Worm (Caenorhabditis elegans) whole organism, L1 larva: ENCODE data around the gene Y37E11B.2.
"Not testable (repeated sequence)": the region's sequence is repeated elsewhere in the genome, so short reads cannot be mapped to it uniquely, and the experiment has no call there.

Experiments
- C04F5.9 ChIP-seq: sonication (generic microtip); optimal IDR thresholded peaks from 2 replicates; lab custom pipeline; 2016; ENCODE audit warnings: missing genetic modification characterization, missing compliant biosample characterization
- C16A3.4 ChIP-seq: fragments of 150-350 bp; optimal IDR thresholded peaks from 2 replicates; lab custom pipeline; 2014; ENCODE audit warnings: missing biosample characterization, missing genetic modification characterization
- C34B4.2 ChIP-seq: sonication (generic microtip); optimal IDR thresholded peaks from 2 replicates; lab custom pipeline; 2017; ENCODE audit warnings: mild to moderate bottlenecking, missing genetic modification characterization, missing compliant biosample characterization
- F16B12.6 ChIP-seq: fragments of 150-350 bp; optimal IDR thresholded peaks from 2 replicates; lab custom pipeline; 2014; ENCODE audit warnings: missing biosample characterization, missing genetic modification characterization
- Y116A8C.19 ChIP-seq: sonication (generic microtip); optimal IDR thresholded peaks from 2 replicates; lab custom pipeline; 2016; ENCODE audit warnings: missing compliant biosample characterization, missing genetic modification characterization, borderline replicate concordance
- ceh-63 ChIP-seq: fragments of 200-800 bp; sonication (Bioruptor generic); optimal IDR thresholded peaks from 2 replicates; lab custom pipeline; 2018; ENCODE audit warnings: mild to moderate bottlenecking, missing genetic modification characterization, missing compliant biosample characterization
- ceh-82 ChIP-seq, 3 experiments: fragments of 150-350 bp in 1 of 3; sonication (generic microtip) in 2 of 3; optimal IDR thresholded peaks; 2 replicates each; lab custom pipeline; 2014 to 2017; ENCODE audit warnings: missing biosample characterization in 3 of 3, missing genetic modification characterization in 3 of 3
- ceh-88 ChIP-seq: fragments of 200-800 bp; sonication (Bioruptor generic); IDR thresholded peaks from 2 replicates; pipeline ENCODE4 v1.3.6; 2022; ENCODE audit warnings: missing genetic modification characterization, missing compliant biosample characterization
- ceh-90 ChIP-seq: sonication (generic microtip); optimal IDR thresholded peaks from 2 replicates; lab custom pipeline; 2016; ENCODE audit warnings: missing genetic modification characterization, missing compliant biosample characterization
- ces-1 ChIP-seq: fragments of 150-350 bp; optimal IDR thresholded peaks from 2 replicates; lab custom pipeline; 2014; ENCODE audit warnings: missing biosample characterization, missing genetic modification reagents, missing genetic modification characterization
- dpl-1 ChIP-seq, 3 experiments: fragments of 150-350 bp in 2 of 3; sonication (generic microtip) in 1 of 3; optimal IDR thresholded peaks; 2 replicates each; lab custom pipeline; 2014 to 2017; ENCODE audit warnings: missing biosample characterization in 3 of 3, missing genetic modification characterization in 3 of 3, missing genetic modification reagents in 3 of 3
- efl-1 ChIP-seq, 4 experiments: fragments of 150-350 bp; optimal IDR thresholded peaks in 3 of 4; peaks in 1 of 4; 1 replicate in 1 of 4; 2 replicates in 3 of 4; lab custom pipeline; 2014; ENCODE audit warnings: missing biosample characterization in 2 of 4, missing genetic modification characterization in 2 of 4, missing genetic modification reagents in 2 of 4
- egl-27 ChIP-seq, 2 experiments: fragments of 150-350 bp in 1 of 2; sonication (generic microtip); optimal IDR thresholded peaks; 3 replicates each; lab custom pipeline; 2017 to 2018; ENCODE audit warnings: missing biosample characterization in 2 of 2, missing genetic modification characterization in 2 of 2, missing genetic modification reagents in 2 of 2
- elt-2 ChIP-seq: sonication (generic microtip); optimal IDR thresholded peaks from 2 replicates; lab custom pipeline; 2016; ENCODE audit warnings: missing genetic modification characterization, mild to moderate bottlenecking, inconsistent platforms, missing compliant biosample characterization, missing genetic modification reagents
- fkh-10 ChIP-seq: sonication (generic microtip); optimal IDR thresholded peaks from 2 replicates; lab custom pipeline; 2017; ENCODE audit warnings: missing biosample characterization, missing genetic modification reagents, missing genetic modification characterization
- fkh-8 ChIP-seq: sonication (generic microtip); optimal IDR thresholded peaks from 2 replicates; lab custom pipeline; 2016; ENCODE audit warnings: mild to moderate bottlenecking, missing genetic modification characterization, missing compliant biosample characterization
- hpl-2 ChIP-seq: fragments of 150-350 bp; optimal IDR thresholded peaks from 2 replicates; lab custom pipeline; 2014; ENCODE audit warnings: missing biosample characterization, missing genetic modification reagents, missing genetic modification characterization
- isw-1 ChIP-seq: fragments of 200-800 bp; sonication (Bioruptor generic); IDR thresholded peaks from 2 replicates; pipeline ENCODE4 v1.3.6; 2022; ENCODE audit warnings: missing genetic modification characterization, missing compliant biosample characterization
- jun-1 ChIP-seq: fragments of 150-350 bp; optimal IDR thresholded peaks from 2 replicates; lab custom pipeline; 2014; ENCODE audit warnings: missing biosample characterization, missing genetic modification reagents, missing genetic modification characterization
- lin-14 ChIP-seq: fragments of 200-800 bp; sonication (Bioruptor generic); optimal IDR thresholded peaks from 2 replicates; lab custom pipeline; 2018; ENCODE audit warnings: mild to moderate bottlenecking, missing genetic modification characterization, moderate library complexity, missing compliant biosample characterization
- lin-15B ChIP-seq: fragments of 150-350 bp; sonication (generic microtip); optimal IDR thresholded peaks from 3 replicates; lab custom pipeline; 2014; ENCODE audit warnings: missing biosample characterization, missing genetic modification characterization
- lin-35 ChIP-seq, 2 experiments: fragments of 150-350 bp; optimal IDR thresholded peaks; 2 replicates each; lab custom pipeline; 2014; ENCODE audit warnings: missing biosample characterization in 2 of 2, missing genetic modification characterization in 2 of 2, missing genetic modification reagents in 2 of 2
- lin-39 ChIP-seq: fragments of 150-350 bp; optimal IDR thresholded peaks from 2 replicates; lab custom pipeline; 2014; ENCODE audit warnings: missing biosample characterization, missing genetic modification reagents, missing genetic modification characterization
- lsy-2 ChIP-seq, 2 experiments: fragments of 150-350 bp; optimal IDR thresholded peaks; 2 replicates each; lab custom pipeline; 2014; ENCODE audit warnings: missing biosample characterization in 2 of 2, missing genetic modification characterization in 2 of 2
- nhr-11 ChIP-seq: fragments of 150-350 bp; optimal IDR thresholded peaks from 2 replicates; lab custom pipeline; 2014; ENCODE audit warnings: missing biosample characterization, missing genetic modification characterization
- nhr-12 ChIP-seq: sonication (generic microtip); optimal IDR thresholded peaks from 2 replicates; lab custom pipeline; 2017; ENCODE audit warnings: missing biosample characterization, missing genetic modification characterization
- nhr-237 ChIP-seq: fragments of 150-350 bp; optimal IDR thresholded peaks from 2 replicates; lab custom pipeline; 2014; ENCODE audit warnings: missing biosample characterization, missing genetic modification characterization
- nhr-28 ChIP-seq: fragments of 150-350 bp; optimal IDR thresholded peaks from 2 replicates; lab custom pipeline; 2014; ENCODE audit warnings: missing biosample characterization, missing genetic modification characterization
- nhr-71 ChIP-seq: sonication (generic microtip); optimal IDR thresholded peaks from 2 replicates; lab custom pipeline; 2016; ENCODE audit warnings: mild to moderate bottlenecking, missing genetic modification characterization, moderate library complexity, missing compliant biosample characterization
- nhr-77 ChIP-seq: fragments of 150-350 bp; optimal IDR thresholded peaks from 2 replicates; lab custom pipeline; 2014; ENCODE audit warnings: missing biosample characterization, missing genetic modification characterization
- nhr-85 ChIP-seq: sonication (generic microtip); peaks from one replicate; lab custom pipeline; 2016; ENCODE audit warnings: missing genetic modification characterization, inconsistent platforms, missing compliant biosample characterization
- pag-3 ChIP-seq: sonication (generic microtip); optimal IDR thresholded peaks from 2 replicates; lab custom pipeline; 2017; ENCODE audit warnings: missing genetic modification characterization, mild to moderate bottlenecking, missing compliant biosample characterization, antibody characterized with exemption, borderline replicate concordance; ENCODE audit not compliant: insufficient read depth
- rnt-1 ChIP-seq: sonication (generic microtip); optimal IDR thresholded peaks from 2 replicates; lab custom pipeline; 2016; ENCODE audit warnings: mild to moderate bottlenecking, missing genetic modification characterization, moderate library complexity, missing compliant biosample characterization
- skn-1 ChIP-seq: fragments of 150-350 bp; optimal IDR thresholded peaks from 2 replicates; lab custom pipeline; 2014; ENCODE audit warnings: missing biosample characterization, missing genetic modification characterization
- snpc-4 ChIP-seq: fragments of 150-350 bp; optimal IDR thresholded peaks from 2 replicates; lab custom pipeline; 2014; ENCODE audit warnings: missing biosample characterization, missing genetic modification characterization
- snu-23 ChIP-seq: sonication (generic microtip); optimal IDR thresholded peaks from 2 replicates; lab custom pipeline; 2016; ENCODE audit warnings: missing genetic modification characterization, missing compliant biosample characterization
- sox-4 ChIP-seq: sonication (generic microtip); optimal IDR thresholded peaks from 2 replicates; lab custom pipeline; 2016; ENCODE audit warnings: missing genetic modification characterization, missing compliant biosample characterization
- sptf-1 ChIP-seq: fragments of 150-350 bp; optimal IDR thresholded peaks from 2 replicates; lab custom pipeline; 2014; ENCODE audit warnings: missing biosample characterization, missing genetic modification characterization
- tlp-1 ChIP-seq: fragments of 150-350 bp; optimal IDR thresholded peaks from 2 replicates; lab custom pipeline; 2014; ENCODE audit warnings: missing biosample characterization, missing genetic modification characterization
- unc-130 ChIP-seq: fragments of 150-350 bp; optimal IDR thresholded peaks from 2 replicates; lab custom pipeline; 2017; ENCODE audit warnings: missing biosample characterization, missing genetic modification characterization, inconsistent platforms
- unc-30 ChIP-seq: sonication (generic microtip); optimal IDR thresholded peaks from 2 replicates; lab custom pipeline; 2017; ENCODE audit warnings: missing biosample characterization, missing genetic modification characterization
- unc-86 ChIP-seq: sonication (generic microtip); optimal IDR thresholded peaks from 2 replicates; lab custom pipeline; 2016; ENCODE audit warnings: missing genetic modification characterization, missing compliant biosample characterization
- unc-98 ChIP-seq: fragments of 200-800 bp; sonication (Bioruptor generic); IDR thresholded peaks from 2 replicates; pipeline ENCODE4 v1.3.6; 2022; ENCODE audit warnings: missing genetic modification characterization, missing compliant biosample characterization
- zag-1 ChIP-seq: fragments of 150-350 bp; optimal IDR thresholded peaks from 2 replicates; lab custom pipeline; 2014; ENCODE audit warnings: missing biosample characterization, missing genetic modification characterization
- zip-4 ChIP-seq: fragments of 200-800 bp; sonication (Bioruptor generic); optimal IDR thresholded peaks from 2 replicates; lab custom pipeline; 2018; ENCODE audit warnings: mild to moderate bottlenecking, missing genetic modification characterization, moderate library complexity, missing compliant biosample characterization
- ztf-11 ChIP-seq, 2 experiments: sonication (generic microtip); optimal IDR thresholded peaks; 2 replicates each; lab custom pipeline; 2016 to 2017; ENCODE audit warnings: missing genetic modification characterization in 2 of 2, missing biosample characterization in 1 of 2, missing compliant biosample characterization in 1 of 2
- ztf-4 ChIP-seq: fragments of 150-350 bp; optimal IDR thresholded peaks from 2 replicates; lab custom pipeline; 2014; ENCODE audit warnings: missing biosample characterization, missing genetic modification characterization

Y37E11B.2 gene

ce11 chrIV:3578667-3579066, 412 bp downstream of the Y37E11B.2 start:
- no peak for TF ChIP-seq ztf-4 (tag; lab: Kevin White, UChicago)
- peak; percentile 63 for TF ChIP-seq nhr-85 (tag; lab: Kevin White, UChicago)

- peak in 1 of 2 experiments; percentile 44 for TF ChIP-seq lsy-2 (tag; optimal IDR thresholded peaks at IDR 0.05; lab: Kevin White, UChicago)
- no peak for TF ChIP-seq ztf-11 (tag; optimal IDR thresholded peaks at IDR 0.05; lab: Kevin White, UChicago)
- TF ChIP-seq lin-35 (GFP tag; optimal IDR thresholded peaks at IDR 0.05; lab: Kevin White, UChicago), result peak in 1 of 2 experiments; percentile 16
- no peak for TF ChIP-seq pag-3 (tag; lab: Kevin White, UChicago)
- no peak for TF ChIP-seq fkh-10
- TF ChIP-seq fkh-8 (tag; lab: Kevin White, UChicago), result peak; percentile 25
- TF ChIP-seq C04F5.9 (tag; lab: Kevin White, UChicago), result no peak
- TF ChIP-seq C34B4.2 (tag; lab: Kevin White, UChicago), result no peak
- peak in 1 of 3 experiments; percentile 30 for TF ChIP-seq dpl-1 (GFP tag; optimal IDR thresholded peaks at IDR 0.05; lab: Kevin White, UChicago)
- no peak for TF ChIP-seq zag-1 (tag; lab: Kevin White, UChicago)
- no peak for TF ChIP-seq hpl-2 (GFP tag; lab: Kevin White, UChicago)
- no peak for TF ChIP-seq unc-130 (tag; lab: Kevin White, UChicago)
- no peak for TF ChIP-seq lin-15B
- no peak for TF ChIP-seq ceh-88 (GFP tag; lab: Robert Waterston, UW)
- TF ChIP-seq F16B12.6 (tag; lab: Kevin White, UChicago), result no peak
- peak; percentile 4 for TF ChIP-seq skn-1 (tag; lab: Kevin White, UChicago)
- TF ChIP-seq nhr-28 (tag; lab: Kevin White, UChicago), result no peak
- no peak for TF ChIP-seq Y116A8C.19 (tag; lab: Kevin White, UChicago)
- TF ChIP-seq tlp-1 (tag; lab: Kevin White, UChicago), result no peak
- no peak for TF ChIP-seq unc-98
- no peak for TF ChIP-seq rnt-1 (tag; lab: Kevin White, UChicago)
- TF ChIP-seq ceh-82 (tag; optimal IDR thresholded peaks at IDR 0.05; lab: Kevin White, UChicago), result no peak
- TF ChIP-seq sox-4, result no peak
- peak in 1 of 2 experiments; percentile 53 for TF ChIP-seq efl-1 (optimal IDR thresholded peaks at IDR 0.05; lab: Kevin White, UChicago)
- TF ChIP-seq efl-1 (GFP tag; optimal IDR thresholded peaks at IDR 0.05 in 1 of 2; lab: Kevin White, UChicago), result peak; percentile 38 to 91
- no peak for TF ChIP-seq egl-27 (tag; optimal IDR thresholded peaks at IDR 0.05; lab: Kevin White, UChicago)
- no peak for TF ChIP-seq nhr-85 (tag; lab: Kevin White, UChicago)
- TF ChIP-seq ces-1 (GFP tag; lab: Kevin White, UChicago), result no peak
- TF ChIP-seq C16A3.4 (tag; lab: Kevin White, UChicago), result no peak
- no peak for TF ChIP-seq nhr-12 (tag; lab: Kevin White, UChicago)
- no peak for TF ChIP-seq sptf-1 (tag; lab: Kevin White, UChicago)
- no peak for TF ChIP-seq isw-1 (GFP tag; lab: Robert Waterston, UW)
- peak; percentile 19 for TF ChIP-seq nhr-71
- TF ChIP-seq nhr-237 (tag; lab: Kevin White, UChicago), result no peak
Observed at ce11 chrIV:3579477-3579975, 1.3 kb downstream of the Y37E11B.2 start, which contains the start of gene Y37E11B.1. Gene Y37E11B.1 (plus strand): TSS chrIV:3579621.

- not testable (repeated sequence) for TF ChIP-seq unc-30 (tag; lab: Kevin White, UChicago); hpl-2 (GFP tag; lab: Kevin White, UChicago); nhr-77 (tag; lab: Kevin White, UChicago)
Observed at ce11 chrIV:3582806-3583205, 4.6 kb downstream of the Y37E11B.2 start, which contains the start of gene blos-7. Gene blos-7 (minus strand): TSS chrIV:3582906.

ce11 chrIV:3590821-3591220, 12.6 kb downstream of the Y37E11B.2 start:
- TF ChIP-seq snu-23 (GFP tag; lab: Kevin White, UChicago) (no peak), C16A3.4 (tag; lab: Kevin White, UChicago) (no peak), zip-4 (GFP tag; lab: Kevin White, UChicago) (no peak), ceh-63 (GFP tag; lab: Kevin White, UChicago) (no peak), nhr-77 (tag; lab: Kevin White, UChicago) (no peak), lin-14 (GFP tag; lab: Kevin White, UChicago) (no peak), snpc-4 (tag; lab: Kevin White, UChicago) (no peak), elt-2 (tag; lab: Kevin White, UChicago) (no peak), nhr-11 (tag; lab: Kevin White, UChicago) (no peak), ceh-90 (tag; lab: Kevin White, UChicago) (no peak), ceh-82 (tag; optimal IDR thresholded peaks at IDR 0.05; lab: Kevin White, UChicago) (no peak), pag-3 (tag; lab: Kevin White, UChicago) (no peak), lin-39 (tag; lab: Kevin White, UChicago) (no peak), nhr-237 (tag; lab: Kevin White, UChicago) (no peak), jun-1 (tag; lab: Kevin White, UChicago) (no peak), unc-86 (tag; lab: Kevin White, UChicago) (no peak), nhr-85 (tag; lab: Kevin White, UChicago) (no peak)
